Worm (Caenorhabditis elegans) whole organism, L1 larva: ENCODE data around the gene F45D3.1.
A peak's percentile ranks its signal among the peaks of the same experiment; 100 is the strongest.

Source experiments
- alr-1 ChIP-seq: fragments of 200-800 bp; sonication (Bioruptor generic); optimal IDR thresholded peaks from 2 replicates; lab custom pipeline; 2018; ENCODE audit warnings: borderline replicate concordance, mild to moderate bottlenecking, missing genetic modification characterization, missing compliant biosample characterization
- ama-1 ChIP-seq: fragments of 150-350 bp; optimal IDR thresholded peaks from 2 replicates; lab custom pipeline; 2014
- lsy-2 ChIP-seq, 2 experiments: fragments of 150-350 bp; optimal IDR thresholded peaks; 2 replicates each; lab custom pipeline; 2014; ENCODE audit warnings: missing biosample characterization in 2 of 2, missing genetic modification characterization in 2 of 2
- mep-1 ChIP-seq: fragments of 150-350 bp; optimal IDR thresholded peaks from 2 replicates; lab custom pipeline; 2014; ENCODE audit warnings: missing biosample characterization, missing genetic modification characterization
- nhr-12 ChIP-seq: sonication (generic microtip); optimal IDR thresholded peaks from 2 replicates; lab custom pipeline; 2017; ENCODE audit warnings: missing biosample characterization, missing genetic modification characterization
- nhr-19 ChIP-seq: fragments of 200-800 bp; sonication (Bioruptor generic); conservative IDR thresholded peaks from 2 replicates; pipeline ENCODE4 v1.3.6; 2022; ENCODE audit warnings: missing genetic modification characterization, missing compliant biosample characterization
- nhr-28 ChIP-seq: fragments of 150-350 bp; optimal IDR thresholded peaks from 2 replicates; lab custom pipeline; 2014; ENCODE audit warnings: missing biosample characterization, missing genetic modification characterization
- nhr-47 ChIP-seq: sonication (generic microtip); optimal IDR thresholded peaks from 2 replicates; lab custom pipeline; 2016; ENCODE audit warnings: mild to moderate bottlenecking, missing genetic modification characterization, moderate library complexity, missing compliant biosample characterization
- swsn-7 ChIP-seq: sonication (generic microtip); optimal IDR thresholded peaks from 2 replicates; lab custom pipeline; 2016; ENCODE audit warnings: missing genetic modification characterization, missing compliant biosample characterization
- zag-1 ChIP-seq: fragments of 150-350 bp; optimal IDR thresholded peaks from 2 replicates; lab custom pipeline; 2014; ENCODE audit warnings: missing biosample characterization, missing genetic modification characterization

DNA sequence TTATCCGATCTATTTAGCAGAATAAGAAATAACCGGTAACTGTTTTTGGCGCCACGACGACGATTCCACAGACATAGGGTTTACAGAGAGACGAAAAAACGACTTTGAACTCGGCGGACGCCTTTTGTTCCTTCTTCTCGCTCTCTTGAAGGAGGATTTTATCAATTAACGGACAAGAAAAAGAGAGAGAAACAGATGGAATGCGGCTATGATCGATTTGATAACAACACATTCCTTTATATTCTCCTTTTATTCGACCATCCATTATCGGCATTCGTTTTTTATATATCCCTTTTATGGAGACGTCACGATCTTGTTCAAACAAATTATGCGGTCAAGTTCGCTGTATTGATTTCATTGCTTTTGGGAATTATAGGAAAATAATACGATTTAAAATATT is 22.0 kb downstream of the F45D3.1 start:
- peak; percentile 54 for TF ChIP-seq nhr-19 (GFP tag; lab: Robert Waterston, UW)
- TF ChIP-seq nhr-12 (tag; lab: Kevin White, UChicago) = no peak
- TF ChIP-seq alr-1 (tag; lab: Kevin White, UChicago) = no peak
- peak; percentile 92 for TF ChIP-seq ama-1 (lab: Kevin White, UChicago)
- TF ChIP-seq lsy-2 (tag; optimal IDR thresholded peaks at IDR 0.05; lab: Kevin White, UChicago) = peak in 1 of 2 experiments; percentile 56
- peak; percentile 39 for TF ChIP-seq nhr-47 (tag; lab: Kevin White, UChicago)
- no peak for TF ChIP-seq nhr-28 (tag; lab: Kevin White, UChicago)
- TF ChIP-seq zag-1 (tag; lab: Kevin White, UChicago) = no peak
- TF ChIP-seq mep-1 (tag; lab: Kevin White, UChicago) = no peak
- TF ChIP-seq swsn-7 (tag; lab: Kevin White, UChicago) = no peak
